Worm (Caenorhabditis elegans): ENCODE results near the gene ZK686.2.

Gene ZK686.2

ce11 chrIII:7722411-7722810, 43.4 kb downstream of the ZK686.2 start:
- TF ChIP-seq C08G9.2 (tag; optimal IDR thresholded peaks at IDR 0.05) (no peak), ceh-18 (tag; optimal IDR thresholded peaks at IDR 0.05) (no peak), sdc-2 (tag; optimal IDR thresholded peaks at IDR 0.05) (no peak), pros-1 (tag; optimal IDR thresholded peaks at IDR 0.05) (no peak), sox-2 (GFP tag; IDR thresholded peaks at IDR 0.05) (no peak), K02D7.2 (tag; optimal IDR thresholded peaks at IDR 0.05) (no peak), tbx-2 (tag; optimal IDR thresholded peaks at IDR 0.05) (no peak), pax-1 (tag; optimal IDR thresholded peaks at IDR 0.05) (no peak), ceh-45 (GFP tag; IDR thresholded peaks at IDR 0.05) (no peak), nhr-232 (tag; optimal IDR thresholded peaks at IDR 0.05) (no peak), pqm-1 (tag; optimal IDR thresholded peaks at IDR 0.05) (no peak)

ce11 chrIII:7721513-7721912, 44.3 kb downstream of the ZK686.2 start:
- no peak for TF ChIP-seq unc-86 (tag; optimal IDR thresholded peaks at IDR 0.05)
- no peak for TF ChIP-seq nhr-232 (tag; optimal IDR thresholded peaks at IDR 0.05)
- TF ChIP-seq sox-4 (tag; optimal IDR thresholded peaks at IDR 0.05), result no peak
- TF ChIP-seq mec-3 (tag; optimal IDR thresholded peaks at IDR 0.05; ENCODE audit: borderline replicate concordance), result no peak
- no peak for TF ChIP-seq sdc-2 (tag; optimal IDR thresholded peaks at IDR 0.05)
- TF ChIP-seq sox-2 (GFP tag; IDR thresholded peaks at IDR 0.05), result no peak
- no peak for TF ChIP-seq ceh-18 (tag; optimal IDR thresholded peaks at IDR 0.05)
- TF ChIP-seq ceh-48 (tag; optimal IDR thresholded peaks at IDR 0.05), result no peak
- no peak for TF ChIP-seq ceh-6 (GFP tag; optimal IDR thresholded peaks at IDR 0.05)
- no peak for TF ChIP-seq fkh-6 (tag; optimal IDR thresholded peaks at IDR 0.05)
- no peak for TF ChIP-seq C08G9.2 (tag; optimal IDR thresholded peaks at IDR 0.05)

- TF ChIP-seq lim-6 (tag; optimal IDR thresholded peaks at IDR 0.05), result no peak
- TF ChIP-seq nfya-1 (tag; optimal IDR thresholded peaks at IDR 0.05), result peak; percentile 74
- TF ChIP-seq npax-4 (tag; optimal IDR thresholded peaks at IDR 0.05), result no peak
These were observed 45.0 kb downstream of the ZK686.2 start for ce11 chrIII:7720861-7721260.

- TF ChIP-seq hlh-30 (tag; optimal IDR thresholded peaks at IDR 0.05; ENCODE audit: insufficient read depth) (peak; percentile 38), npax-4 (tag; optimal IDR thresholded peaks at IDR 0.05) (no peak)
These were observed 46.4 kb downstream of the ZK686.2 start, which contains the start of gene ncl-1 for ce11 chrIII:7719364-7719936. TSS of gene ncl-1 (plus strand) at chrIII:7719729.

- TF ChIP-seq K02D7.2 (tag; optimal IDR thresholded peaks at IDR 0.05) (no peak), dve-1 (tag; optimal IDR thresholded peaks at IDR 0.05) (no peak), F13H6.1 (tag; optimal IDR thresholded peaks at IDR 0.05) (no peak), ceh-45 (GFP tag; IDR thresholded peaks at IDR 0.05) (no peak), ceh-18 (tag; optimal IDR thresholded peaks at IDR 0.05) (peak; percentile 47), lim-6 (tag; optimal IDR thresholded peaks at IDR 0.05) (no peak), ceh-48 (tag; optimal IDR thresholded peaks at IDR 0.05) (no peak), tbx-7 (tag; optimal IDR thresholded peaks at IDR 0.05) (no peak), pha-2 (tag; optimal IDR thresholded peaks at IDR 0.05) (no peak), ceh-34 (tag; optimal IDR thresholded peaks at IDR 0.05) (no peak), unc-55 (GFP tag; optimal IDR thresholded peaks at IDR 0.05) (peak; percentile 3), fax-1 (tag; optimal IDR thresholded peaks at IDR 0.05) (no peak), elt-4 (tag; optimal IDR thresholded peaks at IDR 0.05) (no peak), unc-3 (GFP tag; conservative IDR thresholded peaks at IDR 0.05) (no peak), unc-3 (tag; optimal IDR thresholded peaks at IDR 0.05) (no peak), lin-11 (tag; optimal IDR thresholded peaks at IDR 0.05) (no peak), mec-3 (tag; optimal IDR thresholded peaks at IDR 0.05; ENCODE audit: borderline replicate concordance) (no peak), ets-4 (tag; optimal IDR thresholded peaks at IDR 0.05) (no peak), ttx-3 (tag; optimal IDR thresholded peaks at IDR 0.05) (no peak), che-1 (tag; optimal IDR thresholded peaks at IDR 0.05) (no peak), ceh-31 (tag; optimal IDR thresholded peaks at IDR 0.05) (no peak), zip-5 (tag; optimal IDR thresholded peaks at IDR 0.05) (no peak), hlh-15 (tag; optimal IDR thresholded peaks at IDR 0.05) (no peak), nfya-1 (tag; optimal IDR thresholded peaks at IDR 0.05) (peak; percentile 24), ceh-24 (tag; optimal IDR thresholded peaks at IDR 0.05) (no peak), hlh-6 (tag; optimal IDR thresholded peaks at IDR 0.05) (no peak), rnt-1 (tag; optimal IDR thresholded peaks at IDR 0.05) (peak; percentile 6)
These were observed 47.5 kb downstream of the ZK686.2 start for ce11 chrIII:7718318-7718717.

All from whole organism, late embryonic.